Worm (Caenorhabditis elegans) whole organism, L3 larva: Measurements from ENCODE around the gene daam-1.

ENCODE experiments used
- aly-2 ChIP-seq: fragments of 150-350 bp; optimal IDR thresholded peaks from 2 replicates; lab custom pipeline; 2014; ENCODE audit warnings: missing biosample characterization, missing genetic modification characterization
- ama-1 ChIP-seq: fragments of 150-350 bp; optimal IDR thresholded peaks from 2 replicates; lab custom pipeline; 2018
- ceh-9 ChIP-seq: sonication (generic microtip); optimal IDR thresholded peaks from 2 replicates; lab custom pipeline; 2018; ENCODE audit warnings: missing biosample characterization, missing genetic modification characterization
- elt-2 ChIP-seq: sonication (generic microtip); optimal IDR thresholded peaks from 2 replicates; lab custom pipeline; 2016; ENCODE audit warnings: missing genetic modification reagents, mild to moderate bottlenecking, missing genetic modification characterization, missing compliant biosample characterization
- elt-3 ChIP-seq, 3 experiments: fragments of 150-350 bp in 1 of 3; sonication (generic microtip) in 2 of 3; optimal IDR thresholded peaks; 2 replicates in 2 of 3; 4 replicates in 1 of 3; lab custom pipeline; 2014 to 2017; ENCODE audit warnings: missing biosample characterization in 3 of 3, missing genetic modification characterization in 3 of 3
- nhr-11 ChIP-seq: fragments of 150-350 bp; optimal IDR thresholded peaks from 2 replicates; lab custom pipeline; 2014; ENCODE audit warnings: missing biosample characterization, missing genetic modification characterization
- nhr-237 ChIP-seq: fragments of 150-350 bp; optimal IDR thresholded peaks from 2 replicates; lab custom pipeline; 2014; ENCODE audit warnings: missing biosample characterization, missing genetic modification characterization
- nhr-76 ChIP-seq: fragments of 150-350 bp; sonication (generic microtip); optimal IDR thresholded peaks from 5 replicates; lab custom pipeline; 2014; ENCODE audit warnings: missing biosample characterization, missing genetic modification characterization
- pqm-1 ChIP-seq: fragments of 150-350 bp; optimal IDR thresholded peaks from 2 replicates; lab custom pipeline; 2017; ENCODE audit warnings: missing biosample characterization, missing genetic modification characterization, inconsistent platforms
- snpc-4 ChIP-seq: fragments of 150-350 bp; optimal IDR thresholded peaks from 2 replicates; lab custom pipeline; 2014; ENCODE audit warnings: missing biosample characterization, missing genetic modification characterization
- unc-39 ChIP-seq: sonication (generic microtip); optimal IDR thresholded peaks from 4 replicates; lab custom pipeline; 2017; ENCODE audit warnings: missing biosample characterization, missing genetic modification characterization
- ztf-11 ChIP-seq: fragments of 150-350 bp; optimal IDR thresholded peaks from 2 replicates; lab custom pipeline; 2014; ENCODE audit warnings: missing biosample characterization, missing genetic modification characterization

DNA sequence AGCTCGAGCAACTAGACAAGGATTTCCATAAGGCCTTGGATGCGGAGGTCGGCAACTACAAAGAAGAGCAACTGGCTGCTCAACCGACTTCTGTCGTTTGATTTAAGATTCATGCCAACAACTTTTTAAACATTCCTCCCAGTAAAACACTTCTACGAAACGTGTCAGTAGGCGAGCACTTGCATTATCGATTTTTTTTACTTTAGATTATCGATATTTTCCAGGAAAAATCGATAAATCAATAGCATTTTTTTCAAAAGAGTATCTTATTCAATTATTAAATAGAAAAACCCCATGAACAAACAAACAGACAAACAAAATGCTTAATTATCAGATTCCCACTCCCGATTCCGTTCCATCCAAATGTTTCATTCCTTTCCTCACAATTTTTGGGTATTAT, 40.6 kb downstream of the daam-1 start:
- TF ChIP-seq ama-1 (no peak), aly-2 (no peak), nhr-11 (tag; lab: Kevin White, UChicago) (no peak), nhr-76 (no peak), ceh-9 (tag; lab: Kevin White, UChicago) (no peak), snpc-4 (no peak), elt-2 (tag; lab: Kevin White, UChicago) (no peak), nhr-237 (tag; lab: Kevin White, UChicago) (no peak), unc-39 (tag; lab: Kevin White, UChicago) (no peak), ztf-11 (tag; lab: Kevin White, UChicago) (no peak), elt-3 (tag; optimal IDR thresholded peaks at IDR 0.05; lab: Kevin White, UChicago) (no peak), pqm-1 (tag; lab: Kevin White, UChicago) (no peak)
